Worm (Caenorhabditis elegans): ENCODE results near the gene nlp-78.

Gene nlp-78

ce11 chrII:9163348-9163747 lies 27.4 kb downstream of the nlp-78 start:
- TF ChIP-seq die-1 (tag; optimal IDR thresholded peaks at IDR 0.05) (no peak), cebp-1 (GFP tag; IDR thresholded peaks at IDR 0.05) (no peak), cebp-1 (tag; optimal IDR thresholded peaks at IDR 0.05) (no peak), pha-4 (tag; optimal IDR thresholded peaks at IDR 0.05) (no peak), ama-1 (optimal IDR thresholded peaks at IDR 0.05) (peak; percentile 67), ama-1 (GFP tag; optimal IDR thresholded peaks at IDR 0.05) (no peak), ets-4 (GFP tag; optimal IDR thresholded peaks at IDR 0.05) (no peak), mcd-1 (GFP tag; IDR thresholded peaks at IDR 0.05) (no peak)

- TF ChIP-seq bed-2 (GFP tag; IDR thresholded peaks at IDR 0.05): no peak
- no peak for TF ChIP-seq madf-6 (GFP tag; IDR thresholded peaks at IDR 0.05)
- TF ChIP-seq hmg-20 (GFP tag; IDR thresholded peaks at IDR 0.05): no peak
- TF ChIP-seq F49E8.2 (tag; optimal IDR thresholded peaks at IDR 0.05; ENCODE audit: insufficient read depth): no peak
- no peak for TF ChIP-seq ceh-79 (tag; optimal IDR thresholded peaks at IDR 0.05)
- TF ChIP-seq attf-5 (GFP tag; optimal IDR thresholded peaks at IDR 0.05): no peak
- TF ChIP-seq nhr-80 (tag; optimal IDR thresholded peaks at IDR 0.05): peak; percentile 86
- no peak for TF ChIP-seq ztf-22 (GFP tag; optimal IDR thresholded peaks at IDR 0.05)
- TF ChIP-seq dox-1 (GFP tag; IDR thresholded peaks at IDR 0.05): peak; percentile 44; the same call in 1 of the 2 replicates
- TF ChIP-seq ceh-100 (GFP tag; IDR thresholded peaks at IDR 0.05): no peak
- TF ChIP-seq unc-62 (GFP tag; optimal IDR thresholded peaks at IDR 0.05): peak; percentile 5
- TF ChIP-seq snpc-1.3 (tag; optimal IDR thresholded peaks at IDR 0.05; ENCODE audit: insufficient read depth): no peak
- TF ChIP-seq hrde-1 (tag; optimal IDR thresholded peaks at IDR 0.05; ENCODE audit: borderline replicate concordance): no peak
- no peak for TF ChIP-seq B0261.1 (tag; optimal IDR thresholded peaks at IDR 0.05)
- no peak for TF ChIP-seq Y53F4B.3 (GFP tag; IDR thresholded peaks at IDR 0.05)
- no peak for TF ChIP-seq F10E7.11 (tag; optimal IDR thresholded peaks at IDR 0.05)
- TF ChIP-seq egl-18 (GFP tag; IDR thresholded peaks at IDR 0.05): no peak
- TF ChIP-seq madf-8 (GFP tag; conservative IDR thresholded peaks at IDR 0.05): no peak
- no peak for TF ChIP-seq zim-3 (tag; optimal IDR thresholded peaks at IDR 0.05)
- TF ChIP-seq lin-26 (GFP tag; IDR thresholded peaks at IDR 0.05): no peak
- peak; percentile 28 for TF ChIP-seq ets-4 (GFP tag; optimal IDR thresholded peaks at IDR 0.05)
- TF ChIP-seq ekl-4 (GFP tag; IDR thresholded peaks at IDR 0.05): no peak
- no peak for TF ChIP-seq C17E4.6 (GFP tag; IDR thresholded peaks at IDR 0.05)
- TF ChIP-seq let-526 (GFP tag; IDR thresholded peaks at IDR 0.05): no peak
- TF ChIP-seq B0035.1 (tag; optimal IDR thresholded peaks at IDR 0.05): no peak
- no peak for TF ChIP-seq F52B5.7 (tag; optimal IDR thresholded peaks at IDR 0.05)
- TF ChIP-seq F22D6.2 (tag; optimal IDR thresholded peaks at IDR 0.05): no peak
Measured at ce11 chrII:9165762-9166460, 29.9 kb downstream of the nlp-78 start, which contains the start of gene W07A12.8. Gene W07A12.8, minus strand, starts transcription at chrII:9165812.

- no peak for TF ChIP-seq atf-7 (tag; optimal IDR thresholded peaks at IDR 0.05)
- TF ChIP-seq Y67H2A.10 (GFP tag; conservative IDR thresholded peaks at IDR 0.05): no peak
- no peak for TF ChIP-seq dpl-1 (GFP tag; optimal IDR thresholded peaks at IDR 0.05)
- no peak for TF ChIP-seq K12H6.12 (tag; optimal IDR thresholded peaks at IDR 0.05)
- no peak for TF ChIP-seq somi-1 (GFP tag; optimal IDR thresholded peaks at IDR 0.05)
- no peak for TF ChIP-seq T26A5.8 (tag; optimal IDR thresholded peaks at IDR 0.05)
- no peak for TF ChIP-seq efl-1 (GFP tag; optimal IDR thresholded peaks at IDR 0.05)
- no peak for TF ChIP-seq ztf-25 (GFP tag; IDR thresholded peaks at IDR 0.05)
- no peak for TF ChIP-seq ceh-91 (GFP tag; IDR thresholded peaks at IDR 0.05)
- no peak for TF ChIP-seq mel-28 (tag; optimal IDR thresholded peaks at IDR 0.05; ENCODE audit: borderline replicate concordance)
- no peak for TF ChIP-seq bed-1 (GFP tag; IDR thresholded peaks at IDR 0.05)
- TF ChIP-seq hlh-12 (tag; optimal IDR thresholded peaks at IDR 0.05): no peak
- TF ChIP-seq tbx-9 (tag; optimal IDR thresholded peaks at IDR 0.05; ENCODE audit: borderline replicate concordance): no peak
Measured at ce11 chrII:9167730-9168129, 31.8 kb downstream of the nlp-78 start, which contains the start of gene T23G7.3. Gene T23G7.3, minus strand, starts transcription at chrII:9167830.
